Worm (Caenorhabditis elegans) whole organism, L1 larva: ENCODE measurements around the gene dbl-1.

Experiments used
- ama-1 ChIP-seq: fragments of 150-350 bp; optimal IDR thresholded peaks from 2 replicates; lab custom pipeline; 2014
- elt-2 ChIP-seq: sonication (generic microtip); optimal IDR thresholded peaks from 2 replicates; lab custom pipeline; 2016; ENCODE audit warnings: missing genetic modification characterization, mild to moderate bottlenecking, inconsistent platforms, missing compliant biosample characterization, missing genetic modification reagents
- jun-1 ChIP-seq: fragments of 150-350 bp; optimal IDR thresholded peaks from 2 replicates; lab custom pipeline; 2014; ENCODE audit warnings: missing biosample characterization, missing genetic modification reagents, missing genetic modification characterization
- lin-39 ChIP-seq: fragments of 150-350 bp; optimal IDR thresholded peaks from 2 replicates; lab custom pipeline; 2014; ENCODE audit warnings: missing biosample characterization, missing genetic modification reagents, missing genetic modification characterization
- mep-1 ChIP-seq: fragments of 150-350 bp; optimal IDR thresholded peaks from 2 replicates; lab custom pipeline; 2014; ENCODE audit warnings: missing biosample characterization, missing genetic modification characterization
- nhr-11 ChIP-seq: fragments of 150-350 bp; optimal IDR thresholded peaks from 2 replicates; lab custom pipeline; 2014; ENCODE audit warnings: missing biosample characterization, missing genetic modification characterization
- nhr-12 ChIP-seq: sonication (generic microtip); optimal IDR thresholded peaks from 2 replicates; lab custom pipeline; 2017; ENCODE audit warnings: missing biosample characterization, missing genetic modification characterization
- nhr-77 ChIP-seq: fragments of 150-350 bp; optimal IDR thresholded peaks from 2 replicates; lab custom pipeline; 2014; ENCODE audit warnings: missing biosample characterization, missing genetic modification characterization
- snpc-4 ChIP-seq: fragments of 150-350 bp; optimal IDR thresholded peaks from 2 replicates; lab custom pipeline; 2014; ENCODE audit warnings: missing biosample characterization, missing genetic modification characterization

- TF ChIP-seq elt-2 (tag; lab: Kevin White, UChicago), result no peak
- no peak for TF ChIP-seq ama-1
- TF ChIP-seq mep-1 (tag; lab: Kevin White, UChicago), result no peak
- no peak for TF ChIP-seq nhr-12 (tag; lab: Kevin White, UChicago)
- TF ChIP-seq nhr-11 (tag; lab: Kevin White, UChicago), result no peak
- no peak for TF ChIP-seq snpc-4 (tag; lab: Kevin White, UChicago)
- TF ChIP-seq jun-1 (tag; lab: Kevin White, UChicago), result no peak
- TF ChIP-seq nhr-77, result no peak
- TF ChIP-seq lin-39, result no peak
Measured at ce11 chrV:6731594-6731993, 26.3 kb upstream of the dbl-1 start, which contains the start of gene grl-9.
